Worm (Caenorhabditis elegans): Measurements from ENCODE around the gene F47E1.4.

The F47E1.4 gene

DNA sequence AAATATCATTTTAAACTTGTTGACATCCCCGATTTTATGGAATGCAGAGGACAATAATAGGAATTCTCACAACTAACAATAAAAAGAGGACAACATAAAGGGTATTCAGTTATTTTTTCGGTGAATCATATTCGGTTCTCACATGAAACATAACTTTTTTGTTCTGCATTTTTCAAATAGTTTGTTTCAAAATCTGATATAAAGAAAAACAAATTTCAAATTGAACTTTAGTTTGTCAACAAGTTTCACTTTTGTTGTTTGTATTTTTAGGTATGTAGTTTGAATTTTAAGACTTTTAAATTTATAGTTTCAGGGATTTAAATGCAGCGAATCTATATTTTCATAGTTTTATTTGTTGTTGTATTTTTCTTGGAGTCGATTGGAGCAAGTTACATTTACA lies at the start of gene F47E1.4:
Gene F47E1.4 (plus strand): TSS at position 301 of the 400 bp plus-strand sequence.
- TF ChIP-seq che-1 (tag; optimal IDR thresholded peaks at IDR 0.05) = no peak
- TF ChIP-seq pros-1 (tag; optimal IDR thresholded peaks at IDR 0.05) = no peak
- TF ChIP-seq unc-3 (GFP tag; conservative IDR thresholded peaks at IDR 0.05) = no peak
- TF ChIP-seq unc-3 (tag; optimal IDR thresholded peaks at IDR 0.05) = no peak
- TF ChIP-seq eyg-1 (tag; optimal IDR thresholded peaks at IDR 0.05) = no peak

DNA sequence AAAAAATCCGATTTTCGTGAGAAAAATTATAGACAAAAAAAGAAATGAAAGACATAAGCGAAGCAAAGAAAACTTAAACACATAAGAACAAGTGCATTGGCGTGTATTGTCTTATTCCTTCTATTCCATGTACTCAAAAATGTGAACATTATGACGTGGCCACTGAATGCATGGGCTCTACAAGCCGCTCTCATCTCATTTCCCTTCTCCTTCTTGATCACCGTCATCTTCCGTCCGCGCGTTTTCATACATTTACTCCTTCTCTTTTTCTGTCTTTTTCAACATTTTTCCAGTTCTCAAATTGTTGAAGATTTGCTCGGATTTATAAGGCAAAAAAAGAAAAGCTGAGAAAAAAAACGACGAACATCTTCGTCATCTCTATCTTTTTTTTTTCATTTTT lies 48.2 kb upstream of the F47E1.4 start:
- no peak for TF ChIP-seq ama-1 (optimal IDR thresholded peaks at IDR 0.05)
- TF ChIP-seq ceh-34 (tag; optimal IDR thresholded peaks at IDR 0.05) = no peak
- TF ChIP-seq unc-42 (tag; optimal IDR thresholded peaks at IDR 0.05) = no peak
- TF ChIP-seq npax-4 (tag; optimal IDR thresholded peaks at IDR 0.05) = no peak
- no peak for TF ChIP-seq dve-1 (tag; optimal IDR thresholded peaks at IDR 0.05)
- no peak for TF ChIP-seq odd-2 (tag; optimal IDR thresholded peaks at IDR 0.05)
- no peak for TF ChIP-seq T23F11.4 (GFP tag; optimal IDR thresholded peaks at IDR 0.05)
- no peak for TF ChIP-seq K02D7.2 (tag; optimal IDR thresholded peaks at IDR 0.05)
- no peak for TF ChIP-seq ahr-1 (tag; optimal IDR thresholded peaks at IDR 0.05)
- TF ChIP-seq syd-9 (tag; optimal IDR thresholded peaks at IDR 0.05) = no peak
- no peak for TF ChIP-seq hlh-30 (tag; optimal IDR thresholded peaks at IDR 0.05; ENCODE audit: insufficient read depth)
- no peak for TF ChIP-seq pax-1 (tag; optimal IDR thresholded peaks at IDR 0.05)
- no peak for TF ChIP-seq nhr-11 (tag; optimal IDR thresholded peaks at IDR 0.05)
- TF ChIP-seq hlh-8 (tag; optimal IDR thresholded peaks at IDR 0.05) = no peak
- TF ChIP-seq fkh-10 (GFP tag; optimal IDR thresholded peaks at IDR 0.05) = no peak
- TF ChIP-seq rnt-1 (tag; optimal IDR thresholded peaks at IDR 0.05) = no peak

DNA sequence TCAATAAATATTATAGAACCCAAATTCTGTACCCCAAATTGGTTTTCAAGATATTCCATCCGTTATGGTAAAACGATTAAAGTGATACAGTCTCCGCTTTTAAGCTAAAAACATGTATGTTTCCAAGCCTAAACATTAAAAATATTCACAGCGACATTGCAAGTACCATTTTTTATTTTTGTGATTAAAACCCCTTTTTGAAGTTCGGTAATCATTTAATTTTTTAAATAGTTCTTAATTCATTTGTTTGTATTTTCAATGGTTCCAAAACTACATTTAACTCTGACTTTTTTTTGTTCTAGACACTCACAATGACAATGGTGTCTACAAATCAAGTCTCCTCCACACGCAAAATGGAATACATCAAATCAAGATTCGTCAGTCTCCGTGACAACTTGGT lies 47.2 kb upstream of the F47E1.4 start, which contains the start of gene T25B6.4:
Gene T25B6.4 (plus strand): TSS at position 301 of the 400 bp plus-strand sequence.
- no peak for TF ChIP-seq lin-11 (tag; optimal IDR thresholded peaks at IDR 0.05)
- TF ChIP-seq ama-1 (optimal IDR thresholded peaks at IDR 0.05) = no peak
- no peak for TF ChIP-seq ceh-45 (GFP tag; IDR thresholded peaks at IDR 0.05)
- no peak for TF ChIP-seq nfya-1 (tag; optimal IDR thresholded peaks at IDR 0.05)
- no peak for TF ChIP-seq ref-2 (tag; optimal IDR thresholded peaks at IDR 0.05)
- no peak for TF ChIP-seq zip-5 (tag; optimal IDR thresholded peaks at IDR 0.05)
- TF ChIP-seq pag-3 (tag; optimal IDR thresholded peaks at IDR 0.05; ENCODE audit: borderline replicate concordance) = no peak
- no peak for TF ChIP-seq npax-4 (tag; optimal IDR thresholded peaks at IDR 0.05)
- no peak for TF ChIP-seq hlh-8 (tag; optimal IDR thresholded peaks at IDR 0.05)
- TF ChIP-seq madf-2 (tag; optimal IDR thresholded peaks at IDR 0.05) = no peak
- no peak for TF ChIP-seq ceh-19 (GFP tag; optimal IDR thresholded peaks at IDR 0.05)

DNA sequence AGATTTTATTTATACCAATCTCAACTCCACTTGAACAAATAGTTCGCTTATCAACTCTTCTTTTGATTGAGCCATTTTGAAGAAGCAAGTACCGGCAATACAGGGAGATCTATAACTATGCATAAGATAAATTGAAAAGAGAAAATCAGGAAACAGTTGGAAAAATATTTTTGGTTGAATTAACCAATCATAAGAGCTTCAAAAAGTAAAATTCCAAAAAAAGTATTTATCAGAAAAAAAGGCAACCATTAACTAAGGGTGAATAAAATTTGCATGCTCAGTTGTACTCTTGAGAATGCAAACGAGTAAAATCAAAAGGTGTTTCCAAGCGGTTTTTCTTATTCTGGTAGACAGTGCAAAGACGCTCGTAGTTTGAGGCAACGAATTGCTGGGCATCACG lies 41.0 kb upstream of the F47E1.4 start, which contains the start of gene T25B6.5:
Gene T25B6.5 (minus strand): TSS at position 101 of the 400 bp plus-strand sequence.
- TF ChIP-seq odd-2 (tag; optimal IDR thresholded peaks at IDR 0.05) (no peak), ceh-31 (tag; optimal IDR thresholded peaks at IDR 0.05) (no peak), C08G9.2 (tag; optimal IDR thresholded peaks at IDR 0.05) (no peak), pax-1 (tag; optimal IDR thresholded peaks at IDR 0.05) (no peak), lim-6 (tag; optimal IDR thresholded peaks at IDR 0.05) (no peak), hlh-13 (GFP tag; optimal IDR thresholded peaks at IDR 0.05) (no peak), T23F11.4 (GFP tag; optimal IDR thresholded peaks at IDR 0.05) (no peak), elt-4 (tag; optimal IDR thresholded peaks at IDR 0.05) (no peak), ceh-9 (tag; optimal IDR thresholded peaks at IDR 0.05) (no peak), hlh-6 (tag; optimal IDR thresholded peaks at IDR 0.05) (no peak), fax-1 (tag; optimal IDR thresholded peaks at IDR 0.05) (no peak), unc-86 (tag; optimal IDR thresholded peaks at IDR 0.05) (no peak), K09A11.1 (tag; optimal IDR thresholded peaks at IDR 0.05; ENCODE audit: insufficient read depth) (no peak), unc-55 (GFP tag; optimal IDR thresholded peaks at IDR 0.05) (no peak), ttx-3 (tag; optimal IDR thresholded peaks at IDR 0.05) (no peak), ref-2 (tag; optimal IDR thresholded peaks at IDR 0.05) (no peak)

Measured in whole organism, late embryonic.